Worm (Caenorhabditis elegans) whole organism, young adult: Measurements from ENCODE around the gene exos-1.

Experiments
- B0261.1 ChIP-seq: sonication (generic microtip); optimal IDR thresholded peaks from 2 replicates; lab custom pipeline; 2016; ENCODE audit warnings: mild to moderate bottlenecking, missing genetic modification characterization, moderate library complexity, missing compliant biosample characterization
- D2030.7 ChIP-seq: fragments of 200-800 bp; sonication (Bioruptor generic); IDR thresholded peaks from 2 replicates; pipeline ENCODE4 v1.3.6; 2022; ENCODE audit warnings: missing genetic modification reagents, missing genetic modification characterization, missing compliant biosample characterization
- F10E7.11 ChIP-seq: sonication (generic microtip); optimal IDR thresholded peaks from 2 replicates; lab custom pipeline; 2017; ENCODE audit warnings: mild to moderate bottlenecking, missing genetic modification characterization, moderate library complexity, missing compliant biosample characterization
- F52B5.7 ChIP-seq: sonication (generic microtip); optimal IDR thresholded peaks from 2 replicates; lab custom pipeline; 2016; ENCODE audit warnings: mild to moderate bottlenecking, missing genetic modification characterization, missing compliant biosample characterization
- F57A8.1 ChIP-seq: fragments of 200-800 bp; sonication (Bioruptor generic); optimal IDR thresholded peaks from 2 replicates; lab custom pipeline; 2018; ENCODE audit warnings: mild to moderate bottlenecking, missing genetic modification characterization, moderate library complexity, missing compliant biosample characterization
- K11D2.4 ChIP-seq: fragments of 200-800 bp; sonication (Bioruptor generic); IDR thresholded peaks from 2 replicates; pipeline ENCODE4 v1.3.6; 2022; ENCODE audit warnings: missing genetic modification reagents, missing genetic modification characterization, missing compliant biosample characterization
- T07F8.4 ChIP-seq: sonication (generic microtip); optimal IDR thresholded peaks from 2 replicates; lab custom pipeline; 2016; ENCODE audit warnings: mild to moderate bottlenecking, missing genetic modification characterization, moderate library complexity, missing compliant biosample characterization
- T26A5.8 ChIP-seq: sonication (generic microtip); optimal IDR thresholded peaks from 2 replicates; lab custom pipeline; 2016; ENCODE audit warnings: missing genetic modification characterization, missing compliant biosample characterization
- Y95B8A.8 ChIP-seq: fragments of 200-800 bp; sonication (Bioruptor generic); IDR thresholded peaks from 2 replicates; pipeline ENCODE4 v1.3.6; 2022; ENCODE audit warnings: missing genetic modification reagents, missing genetic modification characterization, missing compliant biosample characterization
- akir-1 ChIP-seq: fragments of 200-800 bp; sonication (Bioruptor generic); optimal IDR thresholded peaks from 2 replicates; lab custom pipeline; 2018; ENCODE audit warnings: mild to moderate bottlenecking, missing genetic modification characterization, moderate library complexity, missing compliant biosample characterization
- ama-1 ChIP-seq, 3 experiments: fragments of 150-350 bp in 1 of 3; sonication (generic microtip) in 2 of 3; optimal IDR thresholded peaks; 2 replicates each; lab custom pipeline; 2014 to 2018; ENCODE audit warnings: missing biosample characterization in 2 of 3, missing genetic modification characterization in 2 of 3, missing genetic modification reagents in 2 of 3
- atf-7 ChIP-seq: sonication (generic microtip); optimal IDR thresholded peaks from 2 replicates; lab custom pipeline; 2017; ENCODE audit warnings: mild to moderate bottlenecking, missing genetic modification characterization, missing compliant biosample characterization
- attf-3 ChIP-seq: fragments of 200-800 bp; sonication (Bioruptor generic); conservative IDR thresholded peaks from 2 replicates; pipeline ENCODE4 v1.3.6; 2022; ENCODE audit warnings: missing genetic modification reagents, missing genetic modification characterization, missing compliant biosample characterization
- bed-1 ChIP-seq: fragments of 200-800 bp; sonication (Bioruptor generic); IDR thresholded peaks from 2 replicates; pipeline ENCODE4 v1.3.6; 2022; ENCODE audit warnings: missing genetic modification reagents, missing genetic modification characterization, missing compliant biosample characterization
- ceh-100 ChIP-seq: fragments of 200-800 bp; sonication (Bioruptor generic); IDR thresholded peaks from 2 replicates; pipeline ENCODE4 v1.3.6; 2022; ENCODE audit warnings: missing genetic modification reagents, missing genetic modification characterization, missing compliant biosample characterization
- ceh-27 ChIP-seq: fragments of 200-800 bp; sonication (Bioruptor generic); optimal IDR thresholded peaks from 2 replicates; lab custom pipeline; 2018; ENCODE audit warnings: mild to moderate bottlenecking, missing genetic modification characterization, moderate library complexity, missing compliant biosample characterization
- ceh-91 ChIP-seq: fragments of 200-800 bp; sonication (Bioruptor generic); IDR thresholded peaks from 2 replicates; pipeline ENCODE4 v1.3.6; 2022; ENCODE audit warnings: missing genetic modification reagents, missing genetic modification characterization, missing compliant biosample characterization
- ekl-4 ChIP-seq: fragments of 200-800 bp; sonication (Bioruptor generic); IDR thresholded peaks from 2 replicates; pipeline ENCODE4 v1.3.6; 2022; ENCODE audit warnings: missing genetic modification reagents, missing genetic modification characterization, missing compliant biosample characterization
- fkh-3 ChIP-seq: sonication (generic microtip); optimal IDR thresholded peaks from 2 replicates; lab custom pipeline; 2016; ENCODE audit warnings: mild to moderate bottlenecking, missing genetic modification characterization, missing compliant biosample characterization
- hlh-26 ChIP-seq: fragments of 200-800 bp; sonication (Bioruptor generic); conservative IDR thresholded peaks from 2 replicates; pipeline ENCODE4 v1.3.6; 2022; ENCODE audit warnings: missing genetic modification reagents, missing genetic modification characterization, missing compliant biosample characterization
- hmg-20 ChIP-seq: fragments of 200-800 bp; sonication (Bioruptor generic); IDR thresholded peaks from 2 replicates; pipeline ENCODE4 v1.3.6; 2022; ENCODE audit warnings: missing genetic modification reagents, missing genetic modification characterization, missing compliant biosample characterization
- lin-26 ChIP-seq: fragments of 200-800 bp; sonication (Bioruptor generic); IDR thresholded peaks from 2 replicates; pipeline ENCODE4 v1.3.6; 2022; ENCODE audit warnings: missing genetic modification reagents, missing genetic modification characterization, missing compliant biosample characterization
- madf-6 ChIP-seq: fragments of 200-800 bp; sonication (Bioruptor generic); IDR thresholded peaks from 2 replicates; pipeline ENCODE4 v1.3.6; 2022; ENCODE audit warnings: missing genetic modification reagents, missing genetic modification characterization, missing compliant biosample characterization
- nfya-2 ChIP-seq: fragments of 200-800 bp; sonication (Bioruptor generic); IDR thresholded peaks from 2 replicates; pipeline ENCODE4 v1.3.6; 2022; ENCODE audit warnings: missing genetic modification reagents, missing genetic modification characterization, missing compliant biosample characterization
- nhr-90 ChIP-seq: sonication (generic microtip); optimal IDR thresholded peaks from 2 replicates; lab custom pipeline; 2016; ENCODE audit warnings: missing genotype, mild to moderate bottlenecking, missing genetic modification characterization, missing compliant biosample characterization
- pha-4 ChIP-seq: fragments of 150-350 bp; sonication (generic microtip); optimal IDR thresholded peaks from 2 replicates; lab custom pipeline; 2014; ENCODE audit warnings: missing biosample characterization, missing genetic modification reagents, missing genetic modification characterization
- rpc-1 ChIP-seq, 2 experiments: fragments of 150-350 bp in 1 of 2; sonication (generic microtip) in 1 of 2; optimal IDR thresholded peaks; 2 replicates each; lab custom pipeline; 2014 to 2018; ENCODE audit warnings: missing biosample characterization in 1 of 2, missing genetic modification characterization in 1 of 2, missing genetic modification reagents in 1 of 2, missing genotype in 1 of 2
- sea-2 ChIP-seq: fragments of 200-800 bp; sonication (Bioruptor generic); IDR thresholded peaks from 2 replicates; pipeline ENCODE4 v1.3.6; 2022; ENCODE audit warnings: missing genetic modification characterization, missing compliant biosample characterization
- snpc-1.1 ChIP-seq: sonication (generic microtip); optimal IDR thresholded peaks from 2 replicates; lab custom pipeline; 2017; ENCODE audit warnings: missing genetic modification characterization, mild to moderate bottlenecking, missing compliant biosample characterization, antibody characterized with exemption, moderate library complexity, missing genotype, missing genetic modification reagents; ENCODE audit not compliant: insufficient read depth
- snpc-1.3 ChIP-seq: sonication (generic microtip); optimal IDR thresholded peaks from 2 replicates; lab custom pipeline; 2017; ENCODE audit warnings: missing genetic modification characterization, mild to moderate bottlenecking, missing compliant biosample characterization, antibody characterized with exemption, moderate library complexity, missing genotype, missing genetic modification reagents; ENCODE audit not compliant: insufficient read depth
- snpc-3.4 ChIP-seq: sonication (generic microtip); optimal IDR thresholded peaks from 2 replicates; lab custom pipeline; 2017; ENCODE audit warnings: missing genetic modification characterization, mild to moderate bottlenecking, missing compliant biosample characterization, antibody characterized with exemption, moderate library complexity, missing genotype, missing genetic modification reagents
- snpc-4 ChIP-seq, 5 experiments: fragments of 150-350 bp in 1 of 5; sonication (generic microtip) in 4 of 5; optimal IDR thresholded peaks; 2 replicates each; lab custom pipeline; 2014 to 2018; ENCODE audit warnings: missing genetic modification characterization in 5 of 5, missing biosample characterization in 3 of 5, antibody characterized with exemption in 2 of 5, mild to moderate bottlenecking in 2 of 5, missing compliant biosample characterization in 2 of 5, missing genotype in 2 of 5, moderate library complexity in 2 of 5, missing genetic modification reagents in 1 of 5
- tbp1 ChIP-seq: fragments of 200-800 bp; sonication (Bioruptor generic); optimal IDR thresholded peaks from 2 replicates; lab custom pipeline; 2018; ENCODE audit warnings: mild to moderate bottlenecking, missing genetic modification characterization, missing compliant biosample characterization
- xnd-1 ChIP-seq: sonication (generic microtip); optimal IDR thresholded peaks from 2 replicates; lab custom pipeline; 2016; ENCODE audit warnings: missing genotype, missing genetic modification reagents, missing genetic modification characterization, missing compliant biosample characterization
- ztf-18 ChIP-seq: sonication (generic microtip); optimal IDR thresholded peaks from 2 replicates; lab custom pipeline; 2016; ENCODE audit warnings: missing genotype, mild to moderate bottlenecking, missing genetic modification characterization, missing compliant biosample characterization
- ztf-3 ChIP-seq: fragments of 200-800 bp; sonication (Bioruptor generic); optimal IDR thresholded peaks from 2 replicates; lab custom pipeline; 2018; ENCODE audit warnings: mild to moderate bottlenecking, missing genetic modification characterization, missing compliant biosample characterization

exos-1 gene

ce11 chrIII:10969644-10970043 is 39.2 kb upstream of the exos-1 start, which contains the start of gene dhc-4:
Gene dhc-4 (plus strand): TSS chrIII:10969944.
- TF ChIP-seq snpc-3.4 (tag; lab: Kevin White, UChicago) (no peak), ekl-4 (no peak), K11D2.4 (GFP tag; lab: Robert Waterston, UW) (no peak), nfya-2 (GFP tag; lab: Robert Waterston, UW) (no peak), sea-2 (GFP tag; lab: Robert Waterston, UW) (no peak), F52B5.7 (tag; lab: Kevin White, UChicago) (no peak), atf-7 (tag; lab: Kevin White, UChicago) (no peak), ama-1 (optimal IDR thresholded peaks at IDR 0.05; lab: Kevin White, UChicago) (no peak), ama-1 (GFP tag; optimal IDR thresholded peaks at IDR 0.05; lab: Kevin White, UChicago) (no peak), attf-3 (no peak), F10E7.11 (tag; lab: Kevin White, UChicago) (no peak), B0261.1 (tag; lab: Kevin White, UChicago) (no peak), bed-1 (no peak), ztf-18 (no peak), ztf-3 (GFP tag; lab: Kevin White, UChicago) (no peak), nhr-90 (tag; lab: Kevin White, UChicago) (no peak)

ce11 chrIII:10976580-10976979 is 32.3 kb upstream of the exos-1 start:
- TF ChIP-seq D2030.7 (no peak), tbp1 (GFP tag; lab: Kevin White, UChicago) (peak; percentile 9), rpc-1 (optimal IDR thresholded peaks at IDR 0.05; lab: Kevin White, UChicago) (no peak), rpc-1 (tag; optimal IDR thresholded peaks at IDR 0.05; lab: Kevin White, UChicago) (peak; percentile 44), akir-1 (GFP tag; lab: Kevin White, UChicago) (no peak), snpc-4 (GFP tag; optimal IDR thresholded peaks at IDR 0.05; lab: Kevin White, UChicago) (no peak), snpc-4 (tag; optimal IDR thresholded peaks at IDR 0.05; lab: Kevin White, UChicago) (peak in 1 of 4 experiments; percentile 76)

DNA sequence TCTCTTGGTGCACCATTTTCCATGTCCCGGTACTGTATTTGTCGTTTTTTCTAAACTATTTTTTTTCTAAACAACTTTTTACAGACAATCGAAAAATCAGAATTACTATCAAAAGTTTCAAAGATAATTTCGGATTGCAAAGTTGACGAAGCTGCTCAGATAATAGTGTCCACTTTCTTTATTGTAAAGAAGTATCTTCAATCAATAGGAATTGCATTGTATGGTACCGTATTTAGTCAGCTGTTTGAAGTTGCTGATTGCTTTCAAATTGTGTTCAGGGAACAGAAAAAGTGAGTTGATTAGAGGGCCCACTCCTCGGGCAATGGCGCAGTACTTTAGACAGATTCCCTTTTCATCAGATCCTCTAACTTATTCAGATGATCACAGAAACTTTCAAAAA is 27.3 kb upstream of the exos-1 start:
- TF ChIP-seq lin-26 (GFP tag; lab: Robert Waterston, UW) (no peak), ceh-91 (no peak), fkh-3 (no peak), nhr-90 (tag; lab: Kevin White, UChicago) (no peak), xnd-1 (no peak), Y95B8A.8 (GFP tag; lab: Robert Waterston, UW) (no peak), hlh-26 (GFP tag; lab: Robert Waterston, UW) (no peak), F57A8.1 (no peak), snpc-1.1 (tag; lab: Kevin White, UChicago) (no peak), T07F8.4 (tag; lab: Kevin White, UChicago) (no peak), ceh-100 (no peak), pha-4 (no peak), ceh-27 (no peak), T26A5.8 (no peak), snpc-1.3 (tag; lab: Kevin White, UChicago) (no peak), hmg-20 (GFP tag; lab: Robert Waterston, UW) (no peak), madf-6 (GFP tag; lab: Robert Waterston, UW) (no peak)
- TF ChIP-seq, all 124 proteins: peak for 0
